Fruit fly (Drosophila melanogaster) S2 (cell line): ENCODE measurements around the gene CG31805.

Experiments
- CG8478 ChIP-seq: fragments of >200 bp; optimal IDR thresholded peaks from 2 replicates; lab custom pipeline; 2018
- CTCF ChIP-seq, 2 experiments: fragments of >200 bp; optimal IDR thresholded peaks; 2 replicates each; lab custom pipeline; 2018

DNA sequence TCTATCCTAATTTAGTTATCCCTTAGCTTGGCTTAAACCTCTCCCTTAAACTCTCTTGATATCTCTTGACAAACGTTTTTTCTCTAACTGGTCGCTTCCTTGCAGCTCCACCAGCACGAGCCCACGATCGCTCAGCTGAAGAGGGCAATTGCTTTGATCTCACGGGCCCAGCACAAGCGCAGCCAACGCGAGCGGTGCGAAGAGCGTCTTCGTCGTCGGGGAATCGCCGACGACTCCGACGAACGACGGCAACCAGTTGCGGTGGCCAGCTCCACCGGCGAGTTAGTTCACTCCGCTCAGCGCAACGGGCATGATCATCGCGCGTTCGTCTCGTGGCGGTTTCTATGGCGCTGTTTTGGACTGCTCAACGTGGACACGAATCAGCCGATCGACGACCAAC is 19.3 kb downstream of the CG31805 start:
- no peak for TF ChIP-seq CG8478 (lab: Kevin White, UChicago)
- no peak for TF ChIP-seq CTCF (optimal IDR thresholded peaks at IDR 0.05; lab: Kevin White, UChicago)
